Fruit fly (Drosophila melanogaster): ENCODE results near the gene bru2.

bru2 gene

DNA sequence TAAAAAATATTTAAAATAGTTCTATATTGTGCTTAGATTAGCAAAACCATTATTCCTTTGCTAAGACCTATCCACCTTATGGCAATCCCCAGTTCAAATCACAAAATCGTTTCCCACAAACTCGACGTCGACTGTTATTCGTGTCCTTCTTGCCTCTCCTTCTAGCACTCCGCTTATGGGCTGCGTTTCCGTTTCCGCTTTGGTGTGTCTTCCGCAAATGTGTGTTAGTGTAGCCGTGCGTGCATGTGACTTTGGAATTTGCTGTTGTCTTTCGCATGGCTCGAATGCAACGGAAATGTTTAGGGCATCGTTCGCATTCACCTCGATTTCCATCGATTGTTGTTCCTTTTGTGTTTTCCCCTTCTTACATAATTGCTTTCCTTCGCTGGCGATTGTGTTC lies 19.2 kb downstream of the bru2 start:
- TF ChIP-seq Myc (optimal IDR thresholded peaks at IDR 0.05): no peak
- TF ChIP-seq h (optimal IDR thresholded peaks at IDR 0.05): no peak
- no peak for TF ChIP-seq ttk (optimal IDR thresholded peaks at IDR 0.05)
- no peak for TF ChIP-seq Sin3A (optimal IDR thresholded peaks at IDR 0.05)
- no peak for TF ChIP-seq insv (optimal IDR thresholded peaks at IDR 0.05)
- TF ChIP-seq psq (optimal IDR thresholded peaks at IDR 0.05): no peak

DNA sequence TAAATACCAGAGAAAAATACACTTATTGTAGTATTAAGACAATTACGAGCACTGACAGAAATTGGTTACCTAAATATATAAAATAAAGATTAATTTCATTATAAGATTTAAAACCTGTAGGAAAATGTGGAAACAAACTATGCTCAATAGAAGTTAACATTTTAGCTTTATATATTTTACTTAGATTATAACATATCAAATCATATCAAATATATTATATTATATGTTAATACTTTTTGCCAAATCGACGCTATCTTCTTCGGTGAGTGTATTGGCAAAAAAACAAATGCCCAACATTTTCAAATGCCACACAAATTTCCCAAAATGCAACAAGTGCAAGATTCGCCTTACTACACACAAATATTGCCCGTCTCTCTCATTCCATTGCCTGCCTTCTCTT lies 20.1 kb downstream of the bru2 start:
- TF ChIP-seq insv (optimal IDR thresholded peaks at IDR 0.05) (no peak), Myc (optimal IDR thresholded peaks at IDR 0.05) (no peak), Sin3A (optimal IDR thresholded peaks at IDR 0.05) (no peak), psq (optimal IDR thresholded peaks at IDR 0.05) (no peak), ttk (optimal IDR thresholded peaks at IDR 0.05) (no peak), h (optimal IDR thresholded peaks at IDR 0.05) (no peak)

DNA sequence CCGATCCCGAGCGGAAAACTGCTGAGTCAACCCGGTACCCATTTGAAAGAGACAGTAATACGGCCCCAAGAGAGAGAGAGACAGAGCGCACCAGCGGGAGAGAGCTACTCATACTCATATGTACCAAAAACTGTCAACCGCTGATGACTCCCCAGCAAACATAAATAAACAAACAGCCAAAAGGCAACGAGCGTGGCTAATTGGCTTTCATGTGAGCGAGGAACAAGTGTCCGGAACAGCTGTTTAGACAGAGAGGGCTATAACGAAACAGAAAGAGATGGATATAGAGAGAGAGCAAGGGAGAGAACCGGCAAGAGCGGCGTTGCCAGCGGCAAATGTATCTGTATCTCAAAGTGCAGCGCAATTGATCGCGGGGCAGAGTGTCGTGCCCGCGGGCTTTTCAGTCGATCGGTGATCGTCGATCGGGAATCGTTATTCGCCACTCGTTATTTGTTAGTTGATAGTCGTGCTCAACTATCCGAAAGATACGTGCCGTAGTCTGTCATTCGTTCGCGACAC lies 22.0 kb downstream of the bru2 start:
- no peak for TF ChIP-seq Sin3A (optimal IDR thresholded peaks at IDR 0.05)
- no peak for TF ChIP-seq h (optimal IDR thresholded peaks at IDR 0.05)
- TF ChIP-seq ttk (optimal IDR thresholded peaks at IDR 0.05): no peak
- TF ChIP-seq psq (optimal IDR thresholded peaks at IDR 0.05): no peak
- TF ChIP-seq insv (optimal IDR thresholded peaks at IDR 0.05): peak; percentile 18
- no peak for TF ChIP-seq Myc (optimal IDR thresholded peaks at IDR 0.05)

DNA sequence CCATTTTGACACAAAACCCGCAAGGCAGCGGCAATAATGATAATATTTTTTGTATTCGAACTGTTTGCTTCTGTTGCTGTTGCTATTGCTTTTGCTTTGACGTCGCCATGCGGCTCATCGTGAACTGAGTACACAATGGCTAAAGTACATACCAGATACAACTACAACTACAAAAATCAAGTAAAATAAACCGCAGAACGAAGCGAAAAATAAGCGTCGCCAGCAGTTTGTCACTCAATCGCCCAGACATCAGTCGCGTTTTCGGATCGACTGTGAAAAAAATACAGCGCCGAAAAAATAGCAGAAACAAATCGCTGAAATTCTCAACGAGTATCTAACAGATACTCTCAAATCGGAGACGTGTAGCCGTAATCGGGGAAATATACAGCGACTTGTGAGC lies 25.6 kb downstream of the bru2 start:
- TF ChIP-seq psq (optimal IDR thresholded peaks at IDR 0.05): no peak
- no peak for TF ChIP-seq h (optimal IDR thresholded peaks at IDR 0.05)
- TF ChIP-seq ttk (optimal IDR thresholded peaks at IDR 0.05): no peak
- TF ChIP-seq Sin3A (optimal IDR thresholded peaks at IDR 0.05): no peak
- TF ChIP-seq insv (optimal IDR thresholded peaks at IDR 0.05): no peak
- TF ChIP-seq Myc (optimal IDR thresholded peaks at IDR 0.05): no peak

DNA sequence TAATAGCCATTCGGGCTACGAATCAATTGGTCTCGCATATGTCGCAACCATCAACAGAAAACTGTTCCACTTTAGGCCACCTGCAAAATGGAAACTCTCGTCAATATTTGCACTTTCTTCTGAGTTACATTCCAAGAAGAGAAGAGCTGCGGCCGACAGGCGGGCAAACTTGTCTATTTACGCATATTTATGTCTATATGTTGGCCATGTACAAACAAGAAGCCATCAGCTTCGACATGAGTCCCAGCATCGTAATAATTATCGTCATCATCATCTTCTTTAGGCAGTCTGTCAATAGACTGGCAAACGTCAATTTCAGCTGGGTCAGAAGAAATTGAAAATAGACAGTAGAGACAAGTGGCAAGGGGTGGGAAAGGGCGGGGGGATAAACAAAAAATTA lies 27.7 kb downstream of the bru2 start:
- TF ChIP-seq insv (optimal IDR thresholded peaks at IDR 0.05) (no peak), h (optimal IDR thresholded peaks at IDR 0.05) (no peak), psq (optimal IDR thresholded peaks at IDR 0.05) (no peak), ttk (optimal IDR thresholded peaks at IDR 0.05) (no peak), Sin3A (optimal IDR thresholded peaks at IDR 0.05) (no peak)

DNA sequence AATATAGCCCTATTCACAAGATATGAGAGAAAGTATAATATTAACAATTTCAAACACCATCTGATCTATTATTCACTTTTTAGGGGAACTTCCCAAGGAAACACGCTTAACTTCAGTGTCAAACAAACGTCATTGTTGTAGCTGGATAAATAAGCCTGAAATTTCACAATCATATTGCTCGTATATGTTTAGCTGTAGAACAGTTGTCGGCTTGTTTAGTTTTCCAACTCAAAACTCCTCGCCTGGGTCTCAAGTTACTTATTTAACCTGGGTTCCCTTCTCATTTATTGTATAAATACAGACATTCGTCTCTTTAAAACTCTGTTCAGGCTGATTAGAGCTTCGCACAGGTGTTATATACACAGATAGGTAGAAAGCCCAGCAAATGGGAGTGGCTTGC lies 28.4 kb downstream of the bru2 start:
- TF ChIP-seq Myc (optimal IDR thresholded peaks at IDR 0.05) (no peak), psq (optimal IDR thresholded peaks at IDR 0.05) (no peak), Sin3A (optimal IDR thresholded peaks at IDR 0.05) (no peak), h (optimal IDR thresholded peaks at IDR 0.05) (no peak), ttk (optimal IDR thresholded peaks at IDR 0.05) (no peak), insv (optimal IDR thresholded peaks at IDR 0.05) (no peak)

DNA sequence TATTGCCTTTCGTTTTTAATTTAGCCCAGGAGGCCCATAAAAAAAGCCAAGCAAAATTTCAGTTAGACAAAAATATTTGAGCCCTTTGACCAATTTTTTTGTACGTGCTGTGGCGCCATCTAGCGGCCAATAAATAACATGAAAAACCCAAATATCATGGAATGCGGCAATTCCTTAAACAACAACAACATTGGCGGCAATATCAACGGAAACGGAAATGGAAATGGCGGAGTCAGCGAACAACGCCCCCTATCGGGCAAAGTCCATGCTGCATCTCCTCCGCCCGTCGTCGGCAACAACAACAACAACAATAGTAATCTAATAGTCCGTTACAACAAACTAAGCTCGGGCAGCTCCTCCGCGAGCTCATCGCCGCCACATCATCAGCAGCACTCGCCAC lies 29.5 kb downstream of the bru2 start:
- TF ChIP-seq Myc (optimal IDR thresholded peaks at IDR 0.05) (no peak), Sin3A (optimal IDR thresholded peaks at IDR 0.05) (no peak), h (optimal IDR thresholded peaks at IDR 0.05) (no peak), insv (optimal IDR thresholded peaks at IDR 0.05) (no peak), ttk (optimal IDR thresholded peaks at IDR 0.05) (no peak), psq (optimal IDR thresholded peaks at IDR 0.05) (no peak)

DNA sequence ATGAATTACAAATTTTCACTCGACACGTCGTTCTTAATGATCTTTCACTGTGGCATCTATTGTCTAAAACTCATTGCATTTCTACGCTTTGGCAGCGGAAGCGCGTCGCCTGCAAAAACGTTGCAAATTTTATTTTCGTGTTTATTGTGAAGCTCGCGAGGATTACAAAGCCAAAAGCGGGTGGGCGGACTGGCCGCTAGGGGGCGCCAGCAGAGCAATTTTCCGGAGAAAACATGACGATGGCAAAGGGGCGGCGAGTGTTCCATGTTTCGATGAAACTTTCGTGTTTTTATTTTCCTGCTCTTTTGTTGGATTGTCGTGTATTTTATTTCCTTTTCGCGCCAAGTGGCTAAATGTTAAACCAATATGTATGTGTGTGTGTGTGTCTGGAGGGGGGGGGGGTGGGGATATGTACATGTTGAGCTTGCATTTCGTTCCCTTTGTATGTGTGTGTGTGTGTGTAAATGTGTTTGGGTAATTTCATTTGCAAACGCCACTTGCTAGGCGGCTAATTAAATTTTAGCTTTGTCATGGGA lies 30.6 kb downstream of the bru2 start:
- TF ChIP-seq Sin3A (optimal IDR thresholded peaks at IDR 0.05) (no peak), h (optimal IDR thresholded peaks at IDR 0.05) (no peak), insv (optimal IDR thresholded peaks at IDR 0.05) (no peak), psq (optimal IDR thresholded peaks at IDR 0.05) (no peak)

DNA sequence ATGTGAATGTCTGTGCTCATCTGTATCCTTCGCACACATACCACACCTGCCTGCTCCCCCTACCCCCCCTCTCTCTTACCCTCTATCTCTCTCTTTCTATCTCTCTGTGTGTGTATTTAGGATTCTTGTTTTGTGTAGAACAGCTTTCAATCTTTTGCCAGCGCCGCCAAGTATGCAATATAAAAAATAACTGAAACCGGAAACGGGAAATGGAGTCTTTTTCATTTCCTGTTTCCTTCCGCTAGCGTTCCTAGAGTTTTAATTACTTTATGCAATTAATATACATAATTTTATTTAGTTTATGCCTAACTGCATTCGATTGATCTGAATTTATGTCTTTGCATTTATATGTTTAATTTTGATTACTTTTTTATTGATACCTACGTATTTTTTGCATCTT lies 48.4 kb downstream of the bru2 start:
- TF ChIP-seq h (optimal IDR thresholded peaks at IDR 0.05) (no peak), Sin3A (optimal IDR thresholded peaks at IDR 0.05) (no peak), Myc (optimal IDR thresholded peaks at IDR 0.05) (no peak), insv (optimal IDR thresholded peaks at IDR 0.05) (no peak), ttk (optimal IDR thresholded peaks at IDR 0.05) (no peak), psq (optimal IDR thresholded peaks at IDR 0.05) (no peak)

DNA sequence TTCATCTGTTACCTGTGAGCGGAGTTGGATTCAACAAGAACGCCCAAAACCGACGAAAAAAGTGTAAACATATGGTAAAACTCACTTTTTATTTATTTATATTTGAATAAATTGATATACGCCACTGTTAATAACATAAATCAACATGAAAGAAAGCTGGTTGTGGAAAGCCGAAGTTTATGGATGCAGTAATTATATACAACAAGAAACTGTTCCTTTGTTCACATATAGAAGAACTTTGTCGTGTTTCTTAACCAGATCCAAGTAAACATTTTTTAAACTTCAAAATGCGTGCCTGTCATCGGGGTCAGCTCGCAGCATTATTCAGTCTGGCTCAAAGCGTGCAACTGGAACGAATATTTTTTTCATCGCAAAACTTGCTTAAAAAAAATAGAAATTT lies 54.0 kb downstream of the bru2 start, which contains the start of gene Pkd2:
Pkd2 (plus strand) TSS at position 301 of the 400 bp plus-strand sequence.
- TF ChIP-seq Myc (optimal IDR thresholded peaks at IDR 0.05) (no peak), insv (optimal IDR thresholded peaks at IDR 0.05) (no peak), Sin3A (optimal IDR thresholded peaks at IDR 0.05) (no peak), h (optimal IDR thresholded peaks at IDR 0.05) (no peak), psq (optimal IDR thresholded peaks at IDR 0.05) (no peak), ttk (optimal IDR thresholded peaks at IDR 0.05) (no peak)

DNA sequence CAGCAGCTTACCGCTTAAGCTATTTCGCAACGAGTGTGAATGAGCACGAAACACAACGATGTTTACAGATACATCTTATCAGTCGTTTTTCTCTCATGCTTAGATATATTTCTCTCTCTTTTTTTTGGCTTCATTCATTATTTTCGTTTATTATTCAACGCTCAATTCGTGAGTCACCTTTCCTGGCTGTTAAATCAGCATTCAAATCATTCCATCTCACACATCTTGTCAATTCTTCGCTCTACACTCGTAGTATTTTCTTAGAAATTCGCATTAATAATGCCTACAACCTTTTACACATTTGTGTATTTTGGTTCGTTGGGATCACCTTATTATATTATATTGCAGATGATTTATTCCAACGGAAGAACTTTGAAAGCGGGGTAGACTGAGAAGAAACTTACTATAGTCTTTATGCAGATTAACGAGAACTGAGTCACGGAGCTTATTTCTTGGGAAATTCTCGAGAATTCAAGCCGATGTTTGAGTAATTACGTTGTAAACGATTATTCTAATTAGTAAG lies 60.6 kb downstream of the bru2 start:
- TF ChIP-seq Myc (optimal IDR thresholded peaks at IDR 0.05) (no peak), h (optimal IDR thresholded peaks at IDR 0.05) (no peak), insv (optimal IDR thresholded peaks at IDR 0.05) (no peak), Sin3A (optimal IDR thresholded peaks at IDR 0.05) (no peak), ttk (optimal IDR thresholded peaks at IDR 0.05) (no peak), psq (optimal IDR thresholded peaks at IDR 0.05) (no peak)

DNA sequence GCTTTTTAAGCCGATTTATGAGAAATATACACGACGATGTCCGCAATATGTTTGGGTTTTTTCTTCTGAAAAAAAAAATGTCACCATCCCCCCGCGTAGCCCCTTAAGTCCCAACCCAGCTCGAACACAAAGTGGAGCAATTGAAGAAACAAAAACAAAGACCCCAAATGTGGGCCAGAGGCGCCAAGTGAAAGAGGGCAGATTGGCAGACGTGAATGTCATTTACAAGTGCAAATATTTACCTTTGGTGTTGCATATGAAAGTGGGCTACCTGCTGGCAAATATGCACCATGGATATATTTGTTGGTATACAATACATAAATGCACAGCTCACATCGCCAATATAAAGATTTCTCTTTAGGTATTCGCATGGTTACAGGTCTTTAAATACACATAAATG lies 66.7 kb downstream of the bru2 start:
- TF ChIP-seq Sin3A (optimal IDR thresholded peaks at IDR 0.05) (no peak), Myc (optimal IDR thresholded peaks at IDR 0.05) (no peak), h (optimal IDR thresholded peaks at IDR 0.05) (no peak), psq (optimal IDR thresholded peaks at IDR 0.05) (no peak), insv (optimal IDR thresholded peaks at IDR 0.05) (no peak), ttk (optimal IDR thresholded peaks at IDR 0.05) (no peak)

DNA sequence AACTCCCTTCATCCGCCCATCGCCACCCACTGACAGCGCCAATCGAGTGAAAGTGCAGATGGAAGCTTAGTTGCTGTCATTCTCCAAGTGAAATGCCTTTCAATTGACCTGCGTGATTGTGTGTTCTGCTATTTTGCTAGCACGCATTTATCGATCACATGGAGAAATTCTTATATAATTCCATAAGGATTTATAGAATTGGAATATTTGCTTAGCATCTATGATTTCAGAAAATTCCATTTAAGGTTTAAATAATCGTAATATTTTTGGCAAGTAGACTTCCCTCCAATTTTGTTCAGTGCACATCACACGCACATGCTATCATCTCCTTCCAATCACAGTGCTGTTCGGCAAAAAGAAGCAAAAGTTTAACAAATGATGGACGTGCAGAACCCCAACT lies 69.9 kb downstream of the bru2 start:
- TF ChIP-seq insv (optimal IDR thresholded peaks at IDR 0.05): no peak
- no peak for TF ChIP-seq ttk (optimal IDR thresholded peaks at IDR 0.05)
- no peak for TF ChIP-seq psq (optimal IDR thresholded peaks at IDR 0.05)
- no peak for TF ChIP-seq Sin3A (optimal IDR thresholded peaks at IDR 0.05)
- TF ChIP-seq h (optimal IDR thresholded peaks at IDR 0.05): no peak
- no peak for TF ChIP-seq Myc (optimal IDR thresholded peaks at IDR 0.05)
